Fruit fly (Drosophila melanogaster) whole organism, prepupa: Measurements from ENCODE around the gene CG12643.

ENCODE experiments used
- Blimp-1 ChIP-seq: fragments of 200-800 bp; sonication (Bioruptor generic); optimal IDR thresholded peaks from 3 replicates; lab custom pipeline; 2017; ENCODE audit warnings: missing biosample characterization, missing genetic modification characterization, mild to moderate bottlenecking, moderate library complexity, missing genetic modification reagents
- CG10631 ChIP-seq: fragments of 200-800 bp; sonication (Bioruptor generic); optimal IDR thresholded peaks from 2 replicates; lab custom pipeline; 2016; ENCODE audit warnings: missing biosample characterization, missing genetic modification characterization
- CG10669 ChIP-seq: fragments of 200-800 bp; sonication (Bioruptor generic); optimal IDR thresholded peaks from 3 replicates; lab custom pipeline; 2018; ENCODE audit warnings: missing biosample characterization, mild to moderate bottlenecking, missing genetic modification characterization, moderate library complexity
- CG11294 ChIP-seq: fragments of 200-800 bp; sonication (Bioruptor generic); IDR thresholded peaks from 2 replicates; pipeline ENCODE4 v1.3.6; 2022; ENCODE audit warnings: missing biosample characterization, missing genetic modification characterization
- CG11902 ChIP-seq: fragments of 200-800 bp; sonication (Bioruptor generic); optimal IDR thresholded peaks from 3 replicates; lab custom pipeline; 2016; ENCODE audit warnings: missing biosample characterization, missing genetic modification characterization
- CG15336 ChIP-seq: fragments of 200-800 bp; sonication (Bioruptor generic); IDR thresholded peaks from 2 replicates; pipeline ENCODE4 v1.3.6; 2022; ENCODE audit warnings: missing biosample characterization, missing genetic modification characterization
- CG1621 ChIP-seq: fragments of 200-800 bp; sonication (Bioruptor generic); optimal IDR thresholded peaks from 3 replicates; lab custom pipeline; 2018; ENCODE audit warnings: missing biosample characterization, mild to moderate bottlenecking, missing genetic modification characterization
- CG16779 ChIP-seq: fragments of 200-800 bp; sonication (Bioruptor generic); optimal IDR thresholded peaks from 3 replicates; lab custom pipeline; 2017; ENCODE audit warnings: missing biosample characterization, mild to moderate bottlenecking, missing genetic modification characterization
- CG3032 ChIP-seq: fragments of 200-800 bp; optimal IDR thresholded peaks from 2 replicates; lab custom pipeline; 2019; ENCODE audit warnings: missing biosample characterization, mild to moderate bottlenecking, missing genetic modification characterization, moderate library complexity
- CG31627 ChIP-seq: fragments of 200-800 bp; sonication (Bioruptor generic); optimal IDR thresholded peaks from 3 replicates; lab custom pipeline; 2016; ENCODE audit warnings: missing biosample characterization, missing genetic modification characterization
- CG32006 ChIP-seq: fragments of 200-800 bp; sonication (Bioruptor generic); optimal IDR thresholded peaks from 3 replicates; lab custom pipeline; 2017; ENCODE audit warnings: missing biosample characterization, mild to moderate bottlenecking, missing genetic modification characterization
- CG34406 ChIP-seq: fragments of 200-800 bp; sonication (Bioruptor generic); optimal IDR thresholded peaks from 3 replicates; lab custom pipeline; 2016; ENCODE audit warnings: missing biosample characterization, missing genetic modification characterization
- CG3919 ChIP-seq: fragments of 200-800 bp; sonication (Bioruptor generic); optimal IDR thresholded peaks from 3 replicates; lab custom pipeline; 2016; ENCODE audit warnings: missing biosample characterization, missing genetic modification characterization
- CG6163 ChIP-seq: fragments of 200-800 bp; sonication (Bioruptor generic); IDR thresholded peaks from 3 replicates; pipeline ENCODE4 v1.3.6; 2022; ENCODE audit warnings: missing biosample characterization, missing genetic modification characterization
- CG6808 ChIP-seq: fragments of 200-800 bp; sonication (Bioruptor generic); optimal IDR thresholded peaks from 3 replicates; lab custom pipeline; 2017; ENCODE audit warnings: missing biosample characterization, missing genetic modification characterization, mild to moderate bottlenecking, moderate library complexity, missing genetic modification reagents
- CG6854 ChIP-seq: fragments of 200-800 bp; sonication (Bioruptor generic); optimal IDR thresholded peaks from 2 replicates; lab custom pipeline; 2017; ENCODE audit warnings: missing biosample characterization, mild to moderate bottlenecking, missing genetic modification characterization
- CG8119 ChIP-seq: fragments of 200-800 bp; sonication (Bioruptor generic); IDR thresholded peaks from 3 replicates; pipeline ENCODE4 v1.3.6; 2022; ENCODE audit warnings: missing biosample characterization, missing genetic modification characterization
- CG8319 ChIP-seq: fragments of 200-800 bp; sonication (Bioruptor generic); optimal IDR thresholded peaks from 3 replicates; lab custom pipeline; 2016; ENCODE audit warnings: missing biosample characterization, missing genetic modification characterization
- CG8632 ChIP-seq: fragments of 200-800 bp; sonication (Bioruptor generic); optimal IDR thresholded peaks from 3 replicates; lab custom pipeline; 2016; ENCODE audit warnings: missing biosample characterization, missing genetic modification characterization
- CG9139 ChIP-seq: fragments of 200-800 bp; sonication (Bioruptor generic); optimal IDR thresholded peaks from 3 replicates; lab custom pipeline; 2017; ENCODE audit warnings: missing biosample characterization, mild to moderate bottlenecking, missing genetic modification characterization
- Eip75B ChIP-seq: fragments of 200-800 bp; sonication (Bioruptor generic); optimal IDR thresholded peaks from 3 replicates; lab custom pipeline; 2016; ENCODE audit warnings: missing biosample characterization, missing genetic modification characterization
- Eip93F ChIP-seq: fragments of 200-800 bp; sonication (Bioruptor generic); optimal IDR thresholded peaks from 2 replicates; lab custom pipeline; 2016; ENCODE audit warnings: missing biosample characterization, mild to moderate bottlenecking, missing genetic modification characterization
- Ets96B ChIP-seq: fragments of 200-800 bp; optimal IDR thresholded peaks from 2 replicates; lab custom pipeline; 2019; ENCODE audit warnings: missing biosample characterization, mild to moderate bottlenecking, missing genetic modification characterization, moderate library complexity
- Hr38 ChIP-seq: sonication (Bioruptor generic); optimal IDR thresholded peaks from 2 replicates; lab custom pipeline; 2016; ENCODE audit warnings: missing biosample characterization, missing genetic modification characterization
- Hr4 ChIP-seq: fragments of 200-800 bp; sonication (Bioruptor generic); optimal IDR thresholded peaks from 3 replicates; lab custom pipeline; 2016; ENCODE audit warnings: missing biosample characterization, missing genetic modification characterization
- Met ChIP-seq: fragments of 200-800 bp; sonication (Bioruptor generic); optimal IDR thresholded peaks from 3 replicates; lab custom pipeline; 2016; ENCODE audit warnings: missing biosample characterization, missing genetic modification characterization
- Sox102F ChIP-seq: fragments of 200-800 bp; sonication (Bioruptor generic); optimal IDR thresholded peaks from 2 replicates; lab custom pipeline; 2016; ENCODE audit warnings: missing biosample characterization, mild to moderate bottlenecking, missing genetic modification characterization
- achi ChIP-seq: fragments of 200-800 bp; sonication (Bioruptor generic); optimal IDR thresholded peaks from 3 replicates; lab custom pipeline; 2016; ENCODE audit warnings: missing biosample characterization, missing genetic modification characterization
- cyc ChIP-seq: fragments of 200-800 bp; sonication (Bioruptor generic); optimal IDR thresholded peaks from 3 replicates; lab custom pipeline; 2016; ENCODE audit warnings: missing biosample characterization, missing genetic modification characterization
- dac ChIP-seq: fragments of 200-800 bp; sonication (Bioruptor generic); optimal IDR thresholded peaks from 2 replicates; lab custom pipeline; 2017; ENCODE audit warnings: missing biosample characterization, mild to moderate bottlenecking, missing genetic modification characterization
- dsx ChIP-seq: fragments of 200-800 bp; optimal IDR thresholded peaks from 3 replicates; lab custom pipeline; 2019; ENCODE audit warnings: missing biosample characterization, mild to moderate bottlenecking, missing genetic modification characterization, moderate library complexity; ENCODE audit not compliant: poor library complexity, severe bottlenecking
- eg ChIP-seq: fragments of 200-800 bp; sonication (Bioruptor generic); IDR thresholded peaks from 3 replicates; pipeline ENCODE4 v1.3.6; 2022; ENCODE audit warnings: missing biosample characterization, missing genetic modification characterization
- esn ChIP-seq: fragments of 200-800 bp; sonication (Bioruptor generic); optimal IDR thresholded peaks from 2 replicates; lab custom pipeline; 2016; ENCODE audit warnings: missing biosample characterization, mild to moderate bottlenecking, missing genetic modification characterization, moderate library complexity
- fd59A ChIP-seq: fragments of 200-800 bp; sonication (Bioruptor generic); optimal IDR thresholded peaks from 2 replicates; lab custom pipeline; 2017; ENCODE audit warnings: missing biosample characterization, mild to moderate bottlenecking, missing genetic modification characterization, missing genetic modification reagents
- fd85E ChIP-seq: fragments of 200-800 bp; sonication (Bioruptor generic); optimal IDR thresholded peaks from 3 replicates; lab custom pipeline; 2016; ENCODE audit warnings: missing biosample characterization, missing genetic modification characterization
- lz ChIP-seq: fragments of 200-800 bp; sonication (Bioruptor generic); optimal IDR thresholded peaks from 3 replicates; lab custom pipeline; 2016; ENCODE audit warnings: missing biosample characterization, missing genetic modification characterization
- pdm3 ChIP-seq: fragments of 200-800 bp; sonication (Bioruptor generic); optimal IDR thresholded peaks from 3 replicates; lab custom pipeline; 2016; ENCODE audit warnings: missing biosample characterization, missing genetic modification characterization
- spab ChIP-seq: fragments of 200-800 bp; sonication (Bioruptor generic); optimal IDR thresholded peaks from 2 replicates; lab custom pipeline; 2017; ENCODE audit warnings: missing biosample characterization, mild to moderate bottlenecking, missing genetic modification characterization, missing genetic modification reagents
- ss ChIP-seq, 2 experiments: fragments of 200-800 bp; sonication (Bioruptor generic); optimal IDR thresholded peaks; 2 replicates in 1 of 2; 3 replicates in 1 of 2; lab custom pipeline; 2017 to 2018; ENCODE audit warnings: mild to moderate bottlenecking in 2 of 2, missing biosample characterization in 2 of 2, missing genetic modification characterization in 2 of 2, moderate library complexity in 1 of 2
- svp ChIP-seq: fragments of 200-800 bp; sonication (Bioruptor generic); peaks from one replicate; lab custom pipeline; 2016; ENCODE audit warnings: missing biosample characterization, missing genetic modification characterization
- vri ChIP-seq: fragments of 200-800 bp; sonication (Bioruptor generic); optimal IDR thresholded peaks from 3 replicates; lab custom pipeline; 2016; ENCODE audit warnings: missing biosample characterization, mild to moderate bottlenecking, missing genetic modification characterization

The CG12643 gene

DNA sequence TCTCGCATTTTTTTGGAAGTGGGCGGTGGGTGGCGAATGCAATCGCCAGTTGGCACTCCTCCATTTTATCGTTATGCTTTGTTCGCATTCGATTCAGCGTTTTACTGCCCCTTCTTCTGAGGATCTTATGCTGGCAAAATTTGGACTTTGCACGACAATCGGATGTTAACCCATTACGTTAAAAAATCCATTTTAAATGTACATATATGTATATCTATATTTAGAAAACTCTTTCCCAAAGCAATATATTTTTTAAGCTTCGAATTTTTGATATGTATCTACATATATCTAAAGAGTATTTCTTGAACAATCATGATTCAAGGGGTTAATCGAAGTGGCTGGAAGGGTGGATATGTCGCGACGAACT, 938 bp upstream of the CG12643 start (continued):
- peak; percentile 76 for TF ChIP-seq CG6808 (GFP tag; lab: Kevin White, UChicago)
- TF ChIP-seq Hr4 (GFP tag; lab: Kevin White, UChicago) = no peak
- TF ChIP-seq Eip75B (GFP tag; lab: Kevin White, UChicago) = no peak
- no peak for TF ChIP-seq cyc (GFP tag; lab: Kevin White, UChicago)
- TF ChIP-seq CG10631 (GFP tag; lab: Kevin White, UChicago) = peak; percentile 6
- TF ChIP-seq dsx (GFP tag; lab: Kevin White, UChicago) = peak; percentile 70
- TF ChIP-seq CG11902 = no peak
- peak; percentile 78 for TF ChIP-seq Sox102F (GFP tag; lab: Kevin White, UChicago)
- no peak for TF ChIP-seq CG31627
- no peak for TF ChIP-seq CG34406
- TF ChIP-seq CG32006 (GFP tag; lab: Kevin White, UChicago) = no peak
- TF ChIP-seq Met (GFP tag; lab: Kevin White, UChicago) = peak; percentile 63
- peak; percentile 72 for TF ChIP-seq CG16779
- TF ChIP-seq CG8632 (GFP tag; lab: Kevin White, UChicago) = peak; percentile 19
- TF ChIP-seq Eip93F (GFP tag; lab: Kevin White, UChicago) = peak; percentile 78
- no peak; the same call in none of the 3 replicates for TF ChIP-seq CG6163
- TF ChIP-seq CG6854 (GFP tag; lab: Kevin White, UChicago) = peak; percentile 84
- TF ChIP-seq spab = peak; percentile 70
- peak; percentile 56 for TF ChIP-seq Ets96B (tag; lab: Kevin White, UChicago)
- no peak for TF ChIP-seq CG3032 (tag; lab: Kevin White, UChicago)
- no peak for TF ChIP-seq CG15336 (GFP tag; lab: Robert Waterston, UW)
- peak; percentile 51 for TF ChIP-seq Blimp-1 (GFP tag; lab: Kevin White, UChicago)
- no peak for TF ChIP-seq fd59A (GFP tag; lab: Kevin White, UChicago)
- TF ChIP-seq Hr38 (GFP tag; lab: Kevin White, UChicago) = no peak
- TF ChIP-seq CG8319 (GFP tag; lab: Kevin White, UChicago) = no peak
- TF ChIP-seq eg = no peak; the same call in 1 of the 3 replicates
- no peak for TF ChIP-seq fd85E (GFP tag; lab: Kevin White, UChicago)
- TF ChIP-seq CG1621 (tag; lab: Kevin White, UChicago) = no peak
- TF ChIP-seq pdm3 = peak; percentile 48
- TF ChIP-seq ss (GFP tag; optimal IDR thresholded peaks at IDR 0.05; lab: Kevin White, UChicago) = peak; percentile 91 to 93
- TF ChIP-seq CG8119 = 0 out of 3 replicates have a peak, but pooled peaks have one; percentile 43
- TF ChIP-seq esn (GFP tag; lab: Kevin White, UChicago) = peak; percentile 28
- no peak for TF ChIP-seq CG11294
- peak; percentile 51 for TF ChIP-seq achi (GFP tag; lab: Kevin White, UChicago)

DNA sequence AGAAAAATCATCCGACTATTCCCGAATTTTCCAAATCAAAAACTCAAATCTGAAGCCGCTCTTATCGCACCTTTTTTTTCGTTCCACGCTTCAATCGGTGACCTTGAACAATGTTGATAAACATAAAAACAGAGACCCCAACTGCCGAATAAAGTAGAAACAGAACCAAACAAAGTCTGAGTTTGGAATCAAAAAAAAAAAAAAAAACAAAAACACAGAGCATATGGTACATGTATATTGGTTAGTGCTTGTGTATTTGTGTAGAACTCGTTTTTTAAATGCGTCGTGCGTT, 1.2 kb downstream of the CG12643 start:
- TF ChIP-seq dac (GFP tag; lab: Kevin White, UChicago) (no peak), lz (no peak), CG11902 (no peak), fd59A (GFP tag; lab: Kevin White, UChicago) (no peak), Sox102F (GFP tag; lab: Kevin White, UChicago) (no peak), CG6854 (GFP tag; lab: Kevin White, UChicago) (no peak), achi (GFP tag; lab: Kevin White, UChicago) (no peak), Ets96B (tag; lab: Kevin White, UChicago) (no peak), Hr4 (GFP tag; lab: Kevin White, UChicago) (no peak), CG9139 (GFP tag; lab: Kevin White, UChicago) (no peak), CG8632 (GFP tag; lab: Kevin White, UChicago) (no peak), Hr38 (GFP tag; lab: Kevin White, UChicago) (no peak), CG10669 (GFP tag; lab: Kevin White, UChicago) (no peak), ss (GFP tag; optimal IDR thresholded peaks at IDR 0.05; lab: Kevin White, UChicago) (no peak), Blimp-1 (GFP tag; lab: Kevin White, UChicago) (no peak), svp (no peak), vri (GFP tag; lab: Kevin White, UChicago) (no peak), CG3919 (GFP tag; lab: Kevin White, UChicago) (no peak), CG16779 (no peak), Met (GFP tag; lab: Kevin White, UChicago) (no peak)
- TF ChIP-seq, all 60 proteins: peak for 0
